Fruit fly (Drosophila melanogaster): ENCODE data around the gene Cftr.

dm6 chr3R:24549834-24550233 is 6.1 kb upstream of the Cftr start:
- no peak for TF ChIP-seq bigmax (GFP tag; optimal IDR thresholded peaks at IDR 0.05)
- TF ChIP-seq Doc2 (GFP tag; IDR thresholded peaks at IDR 0.05): no peak
- TF ChIP-seq hth (optimal IDR thresholded peaks at IDR 0.05): no peak
- no peak for TF ChIP-seq CG4424 (GFP tag; optimal IDR thresholded peaks at IDR 0.05)
- no peak for TF ChIP-seq lbe (GFP tag; optimal IDR thresholded peaks at IDR 0.05)
- no peak for TF ChIP-seq CG12391 (tag; optimal IDR thresholded peaks at IDR 0.05)
- TF ChIP-seq tna (GFP tag; IDR thresholded peaks at IDR 0.05; ENCODE audit: partially characterized antibody): no peak
- no peak for TF ChIP-seq CG9932 (GFP tag; IDR thresholded peaks at IDR 0.05)
- TF ChIP-seq CG30403 (GFP tag; optimal IDR thresholded peaks at IDR 0.05): no peak
- TF ChIP-seq Awh (GFP tag; IDR thresholded peaks at IDR 0.05): no peak
- TF ChIP-seq Blimp-1 (GFP tag; optimal IDR thresholded peaks at IDR 0.05): no peak
- TF ChIP-seq Usf (GFP tag; optimal IDR thresholded peaks at IDR 0.05): no peak
